Fruit fly (Drosophila melanogaster): ENCODE measurements around the gene Muc14A.

Muc14A gene

DNA sequence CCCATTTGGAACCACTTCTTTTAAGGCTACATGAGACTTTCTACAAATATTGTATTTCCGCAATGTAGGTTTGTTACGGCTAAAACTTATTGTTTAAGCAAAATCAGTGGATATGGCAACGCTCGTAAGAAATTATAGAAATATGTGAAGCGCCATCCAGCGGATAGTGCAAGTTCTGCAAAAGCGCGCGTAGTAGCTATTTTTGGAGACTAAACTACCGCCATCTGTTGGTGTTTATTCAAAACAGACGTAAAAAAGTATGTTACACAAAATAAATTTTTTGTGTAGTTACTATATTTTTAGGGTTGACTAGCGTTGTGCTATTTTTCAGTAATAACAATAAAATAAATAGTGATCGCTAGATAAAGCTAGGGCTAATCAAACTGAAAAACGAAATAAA, 96.8 kb downstream of the Muc14A start:
- TF ChIP-seq woc (GFP tag; optimal IDR thresholded peaks at IDR 0.05): no peak
- TF ChIP-seq OdsH (GFP tag; optimal IDR thresholded peaks at IDR 0.05): peak; percentile 19
- TF ChIP-seq rgr (GFP tag; optimal IDR thresholded peaks at IDR 0.05): peak; percentile 6
- no peak for TF ChIP-seq Jra (GFP tag; optimal IDR thresholded peaks at IDR 0.05)
- no peak for TF ChIP-seq Dif (GFP tag; optimal IDR thresholded peaks at IDR 0.05; ENCODE audit: partially characterized antibody)
- no peak for TF ChIP-seq psq (GFP tag; optimal IDR thresholded peaks at IDR 0.05)
- no peak for TF ChIP-seq Rel (GFP tag; optimal IDR thresholded peaks at IDR 0.05)
- no peak for TF ChIP-seq Rel (tag; optimal IDR thresholded peaks at IDR 0.05)
- peak; percentile 87 for TF ChIP-seq Myc (optimal IDR thresholded peaks at IDR 0.05)
- TF ChIP-seq pan (optimal IDR thresholded peaks at IDR 0.05): no peak
- peak; percentile 2 for TF ChIP-seq br (GFP tag; optimal IDR thresholded peaks at IDR 0.05)
- TF ChIP-seq CG32264 (GFP tag; optimal IDR thresholded peaks at IDR 0.05): no peak
- peak in 1 of 2 experiments; percentile 57 for TF ChIP-seq foxo (GFP tag; optimal IDR thresholded peaks at IDR 0.05)
- no peak for TF ChIP-seq sv (GFP tag; optimal IDR thresholded peaks at IDR 0.05)
- no peak for TF ChIP-seq Hr78 (GFP tag; optimal IDR thresholded peaks at IDR 0.05)
- no peak for TF ChIP-seq CG9705 (GFP tag; optimal IDR thresholded peaks at IDR 0.05)
- no peak for TF ChIP-seq tai (GFP tag; optimal IDR thresholded peaks at IDR 0.05)
- no peak for TF ChIP-seq HLH106 (tag; optimal IDR thresholded peaks at IDR 0.05)
- peak; percentile 54 for TF ChIP-seq Hnf4 (GFP tag; optimal IDR thresholded peaks at IDR 0.05)
- no peak for TF ChIP-seq GATAd (GFP tag; optimal IDR thresholded peaks at IDR 0.05)
- TF ChIP-seq ey (GFP tag; optimal IDR thresholded peaks at IDR 0.05): peak; percentile 18
- no peak for TF ChIP-seq Mio (GFP tag; optimal IDR thresholded peaks at IDR 0.05)
- TF ChIP-seq fru (GFP tag; optimal IDR thresholded peaks at IDR 0.05): peak; percentile 50
- TF ChIP-seq usp (GFP tag; optimal IDR thresholded peaks at IDR 0.05): no peak
- TF ChIP-seq Hr83 (GFP tag; optimal IDR thresholded peaks at IDR 0.05; ENCODE audit: poor library complexity, severe bottlenecking): peak; percentile 65
- TF ChIP-seq CrebA (GFP tag; optimal IDR thresholded peaks at IDR 0.05; ENCODE audit: borderline replicate concordance): no peak
